Worm (Caenorhabditis elegans) whole organism, L3 larva: ENCODE results near the gene F19G12.9.

Source experiments
- R02D3.7 ChIP-seq: fragments of 150-350 bp; optimal IDR thresholded peaks from 2 replicates; lab custom pipeline; 2014; ENCODE audit warnings: missing biosample characterization, missing genetic modification characterization
- ZK546.5 ChIP-seq: sonication (generic microtip); optimal IDR thresholded peaks from 2 replicates; lab custom pipeline; 2017; ENCODE audit warnings: missing biosample characterization, missing genetic modification characterization
- aly-2 ChIP-seq: fragments of 150-350 bp; optimal IDR thresholded peaks from 2 replicates; lab custom pipeline; 2014; ENCODE audit warnings: missing biosample characterization, missing genetic modification characterization
- ama-1 ChIP-seq: fragments of 150-350 bp; optimal IDR thresholded peaks from 2 replicates; lab custom pipeline; 2018
- ceh-16 ChIP-seq: sonication (generic microtip); optimal IDR thresholded peaks from 2 replicates; lab custom pipeline; 2017; ENCODE audit warnings: missing biosample characterization, missing genetic modification characterization
- ceh-28 ChIP-seq: fragments of 150-350 bp; optimal IDR thresholded peaks from 2 replicates; lab custom pipeline; 2014; ENCODE audit warnings: missing biosample characterization, missing genetic modification reagents, missing genetic modification characterization
- ceh-82 ChIP-seq: fragments of 150-350 bp; optimal IDR thresholded peaks from 2 replicates; lab custom pipeline; 2014; ENCODE audit warnings: missing biosample characterization, missing genetic modification characterization
- ceh-9 ChIP-seq: sonication (generic microtip); optimal IDR thresholded peaks from 2 replicates; lab custom pipeline; 2018; ENCODE audit warnings: missing biosample characterization, missing genetic modification characterization
- daf-12 ChIP-seq: fragments of 150-350 bp; optimal IDR thresholded peaks from 2 replicates; lab custom pipeline; 2014; ENCODE audit warnings: missing biosample characterization, missing genetic modification reagents, missing genetic modification characterization
- egl-27 ChIP-seq: sonication (generic microtip); optimal IDR thresholded peaks from 4 replicates; lab custom pipeline; 2017; ENCODE audit warnings: missing biosample characterization, missing genetic modification reagents, missing genetic modification characterization
- egl-5 ChIP-seq: fragments of 150-350 bp; optimal IDR thresholded peaks from 2 replicates; lab custom pipeline; 2017; ENCODE audit warnings: missing biosample characterization, missing genetic modification reagents, missing genetic modification characterization, inconsistent platforms
- elt-1 ChIP-seq: fragments of 150-350 bp; optimal IDR thresholded peaks from 2 replicates; lab custom pipeline; 2014; ENCODE audit warnings: missing biosample characterization, missing genetic modification characterization
- elt-2 ChIP-seq: sonication (generic microtip); optimal IDR thresholded peaks from 2 replicates; lab custom pipeline; 2016; ENCODE audit warnings: missing genetic modification reagents, mild to moderate bottlenecking, missing genetic modification characterization, missing compliant biosample characterization
- elt-3 ChIP-seq, 3 experiments: fragments of 150-350 bp in 1 of 3; sonication (generic microtip) in 2 of 3; optimal IDR thresholded peaks; 2 replicates in 2 of 3; 4 replicates in 1 of 3; lab custom pipeline; 2014 to 2017; ENCODE audit warnings: missing biosample characterization in 3 of 3, missing genetic modification characterization in 3 of 3
- eor-1 ChIP-seq, 2 experiments: fragments of 150-350 bp; optimal IDR thresholded peaks; 2 replicates each; lab custom pipeline; 2014 to 2018; ENCODE audit warnings: missing biosample characterization in 2 of 2, missing genetic modification characterization in 2 of 2
- fkh-10 ChIP-seq: sonication (generic microtip); optimal IDR thresholded peaks from 2 replicates; lab custom pipeline; 2017; ENCODE audit warnings: missing biosample characterization, missing genetic modification reagents, missing genetic modification characterization
- fkh-2 ChIP-seq: fragments of 150-350 bp; optimal IDR thresholded peaks from 2 replicates; lab custom pipeline; 2014; ENCODE audit warnings: missing biosample characterization, missing genetic modification reagents, missing genetic modification characterization
- fos-1 ChIP-seq: fragments of 150-350 bp; optimal IDR thresholded peaks from 2 replicates; lab custom pipeline; 2014; ENCODE audit warnings: missing biosample characterization, missing genetic modification characterization
- hmg-11 ChIP-seq: sonication (generic microtip); optimal IDR thresholded peaks from 2 replicates; lab custom pipeline; 2016; ENCODE audit warnings: missing genetic modification characterization, missing compliant biosample characterization
- jun-1 ChIP-seq: fragments of 150-350 bp; optimal IDR thresholded peaks from 2 replicates; lab custom pipeline; 2014; ENCODE audit warnings: missing biosample characterization, missing genetic modification reagents, missing genetic modification characterization
- lin-15B ChIP-seq: fragments of 150-350 bp; optimal IDR thresholded peaks from 2 replicates; lab custom pipeline; 2014; ENCODE audit warnings: missing biosample characterization, missing genetic modification characterization
- lin-39 ChIP-seq: fragments of 150-350 bp; optimal IDR thresholded peaks from 2 replicates; lab custom pipeline; 2018; ENCODE audit warnings: missing biosample characterization, missing genetic modification reagents, missing genetic modification characterization
- lsy-12 ChIP-seq: sonication (generic microtip); optimal IDR thresholded peaks from 2 replicates; lab custom pipeline; 2016; ENCODE audit warnings: mild to moderate bottlenecking, missing genetic modification characterization, missing compliant biosample characterization
- mdl-1 ChIP-seq: fragments of 150-350 bp; optimal IDR thresholded peaks from 2 replicates; lab custom pipeline; 2014; ENCODE audit warnings: missing biosample characterization, missing genetic modification characterization
- mml-1 ChIP-seq: fragments of 150-350 bp; sonication (generic microtip); optimal IDR thresholded peaks from 3 replicates; lab custom pipeline; 2014; ENCODE audit warnings: missing biosample characterization, missing genetic modification characterization
- nfya-1 ChIP-seq: sonication (generic microtip); optimal IDR thresholded peaks from 2 replicates; lab custom pipeline; 2017; ENCODE audit warnings: missing genetic modification characterization, mild to moderate bottlenecking, missing compliant biosample characterization, antibody characterized with exemption, moderate library complexity; ENCODE audit not compliant: insufficient read depth
- nhr-11 ChIP-seq: fragments of 150-350 bp; optimal IDR thresholded peaks from 2 replicates; lab custom pipeline; 2014; ENCODE audit warnings: missing biosample characterization, missing genetic modification characterization
- nhr-12 ChIP-seq: fragments of 150-350 bp; optimal IDR thresholded peaks from 2 replicates; lab custom pipeline; 2014; ENCODE audit warnings: missing biosample characterization, missing genetic modification characterization
- nhr-23 ChIP-seq: fragments of 150-350 bp; optimal IDR thresholded peaks from 2 replicates; lab custom pipeline; 2014; ENCODE audit warnings: missing biosample characterization, missing genetic modification reagents, missing genetic modification characterization
- nhr-237 ChIP-seq: fragments of 150-350 bp; optimal IDR thresholded peaks from 2 replicates; lab custom pipeline; 2014; ENCODE audit warnings: missing biosample characterization, missing genetic modification characterization
- nhr-25 ChIP-seq: sonication (generic microtip); optimal IDR thresholded peaks from 2 replicates; lab custom pipeline; 2017; ENCODE audit warnings: missing biosample characterization, missing genetic modification characterization
- nhr-28 ChIP-seq: fragments of 150-350 bp; optimal IDR thresholded peaks from 2 replicates; lab custom pipeline; 2014; ENCODE audit warnings: missing biosample characterization, missing genetic modification characterization
- nhr-43 ChIP-seq: sonication (generic microtip); optimal IDR thresholded peaks from 2 replicates; lab custom pipeline; 2016; ENCODE audit warnings: mild to moderate bottlenecking, missing genetic modification characterization, missing compliant biosample characterization; ENCODE audit not compliant: poor library complexity, severe bottlenecking
- nhr-67 ChIP-seq: fragments of 150-350 bp; optimal IDR thresholded peaks from 2 replicates; lab custom pipeline; 2014; ENCODE audit warnings: missing biosample characterization, missing genetic modification characterization
- nhr-76 ChIP-seq: fragments of 150-350 bp; sonication (generic microtip); optimal IDR thresholded peaks from 5 replicates; lab custom pipeline; 2014; ENCODE audit warnings: missing biosample characterization, missing genetic modification characterization
- nhr-77 ChIP-seq: fragments of 150-350 bp; optimal IDR thresholded peaks from 2 replicates; lab custom pipeline; 2014; ENCODE audit warnings: missing biosample characterization, missing genetic modification characterization
- pha-4 ChIP-seq: fragments of 150-350 bp; optimal IDR thresholded peaks from 2 replicates; lab custom pipeline; 2014; ENCODE audit warnings: missing biosample characterization, missing genetic modification reagents, missing genetic modification characterization
- pqm-1 ChIP-seq: fragments of 150-350 bp; optimal IDR thresholded peaks from 2 replicates; lab custom pipeline; 2017; ENCODE audit warnings: missing biosample characterization, missing genetic modification characterization, inconsistent platforms
- sea-2 ChIP-seq: fragments of 150-350 bp; sonication (generic microtip); optimal IDR thresholded peaks from 4 replicates; lab custom pipeline; 2014; ENCODE audit warnings: missing biosample characterization, missing genetic modification reagents, missing genetic modification characterization
- skn-1 ChIP-seq: fragments of 150-350 bp; optimal IDR thresholded peaks from 2 replicates; lab custom pipeline; 2014; ENCODE audit warnings: missing biosample characterization, missing genetic modification characterization
- snpc-4 ChIP-seq: fragments of 150-350 bp; optimal IDR thresholded peaks from 2 replicates; lab custom pipeline; 2014; ENCODE audit warnings: missing biosample characterization, missing genetic modification characterization
- tbx-2 ChIP-seq: sonication (generic microtip); optimal IDR thresholded peaks from 2 replicates; lab custom pipeline; 2016; ENCODE audit warnings: mild to moderate bottlenecking, missing genetic modification characterization, missing compliant biosample characterization
- unc-39 ChIP-seq: sonication (generic microtip); optimal IDR thresholded peaks from 4 replicates; lab custom pipeline; 2017; ENCODE audit warnings: missing biosample characterization, missing genetic modification characterization
- unc-62 ChIP-seq: fragments of 150-350 bp; sonication (generic microtip); optimal IDR thresholded peaks from 4 replicates; lab custom pipeline; 2014; ENCODE audit warnings: missing biosample characterization, missing genetic modification reagents, missing genetic modification characterization
- zag-1 ChIP-seq: fragments of 150-350 bp; optimal IDR thresholded peaks from 2 replicates; lab custom pipeline; 2014; ENCODE audit warnings: missing biosample characterization, missing genetic modification characterization
- ztf-11 ChIP-seq: fragments of 150-350 bp; optimal IDR thresholded peaks from 2 replicates; lab custom pipeline; 2014; ENCODE audit warnings: missing biosample characterization, missing genetic modification characterization
- ztf-4 ChIP-seq: fragments of 150-350 bp; optimal IDR thresholded peaks from 2 replicates; lab custom pipeline; 2014; ENCODE audit warnings: missing biosample characterization, missing genetic modification characterization

The F19G12.9 gene

DNA sequence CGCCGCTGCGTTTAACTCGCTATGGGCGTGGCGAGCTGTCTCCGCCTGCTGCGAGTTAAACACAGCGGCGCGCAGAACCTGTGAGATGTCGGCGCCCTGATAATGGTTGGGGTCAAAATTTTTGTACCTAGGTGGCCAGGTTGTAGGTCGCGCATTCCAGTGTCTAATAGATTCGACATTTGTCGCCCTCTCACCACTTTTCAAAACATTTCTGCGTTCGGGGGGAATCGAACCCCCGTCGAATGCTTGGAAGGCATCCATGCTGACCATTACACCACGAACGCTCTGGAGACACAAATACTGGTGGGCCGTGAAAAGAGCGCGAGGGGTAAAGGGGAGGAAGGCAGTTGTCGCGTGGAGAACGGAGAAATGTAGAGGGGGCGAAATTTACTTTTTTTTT lies 39.6 kb upstream of the F19G12.9 start:
- TF ChIP-seq skn-1 (no peak), daf-12 (no peak), sea-2 (GFP tag; lab: Kevin White, UChicago) (no peak), nhr-237 (tag; lab: Kevin White, UChicago) (no peak), nhr-28 (no peak), nhr-25 (tag; lab: Kevin White, UChicago) (peak; percentile 53), ceh-9 (no peak), hmg-11 (tag; lab: Kevin White, UChicago) (peak; percentile 90), egl-27 (no peak), nhr-12 (tag; lab: Kevin White, UChicago) (no peak), nfya-1 (peak; percentile 34), pha-4 (tag; lab: Kevin White, UChicago) (peak; percentile 53), lin-15B (tag; lab: Kevin White, UChicago) (no peak), snpc-4 (tag; lab: Kevin White, UChicago) (no peak), nhr-67 (tag; lab: Kevin White, UChicago) (no peak), mdl-1 (no peak), elt-3 (tag; optimal IDR thresholded peaks at IDR 0.05; lab: Kevin White, UChicago) (no peak), lsy-12 (tag; lab: Kevin White, UChicago) (peak; percentile 2), jun-1 (tag; lab: Kevin White, UChicago) (peak; percentile 44), ceh-16 (no peak), zag-1 (no peak), aly-2 (no peak), elt-2 (tag; lab: Kevin White, UChicago) (peak; percentile 32), fkh-2 (no peak), ceh-82 (no peak), ztf-11 (tag; lab: Kevin White, UChicago) (no peak), unc-39 (tag; lab: Kevin White, UChicago) (no peak), fos-1 (tag; lab: Kevin White, UChicago) (no peak), eor-1 (tag; optimal IDR thresholded peaks at IDR 0.05; lab: Kevin White, UChicago) (no peak), nhr-23 (peak; percentile 47), unc-62 (no peak), pqm-1 (no peak), egl-5 (tag; lab: Kevin White, UChicago) (peak; percentile 48), lin-39 (tag; lab: Kevin White, UChicago) (no peak), fkh-10 (GFP tag; lab: Kevin White, UChicago) (no peak), R02D3.7 (tag; lab: Kevin White, UChicago) (no peak), ztf-4 (tag; lab: Kevin White, UChicago) (no peak), ZK546.5 (tag; lab: Kevin White, UChicago) (no peak), ceh-28 (tag; lab: Kevin White, UChicago) (peak; percentile 29), tbx-2 (tag; lab: Kevin White, UChicago) (peak; percentile 81), nhr-76 (tag; lab: Kevin White, UChicago) (no peak), nhr-43 (peak; percentile 76), nhr-11 (no peak), mml-1 (tag; lab: Kevin White, UChicago) (no peak), ama-1 (lab: Kevin White, UChicago) (no peak), elt-1 (tag; lab: Kevin White, UChicago) (no peak), nhr-77 (peak; percentile 16)

DNA sequence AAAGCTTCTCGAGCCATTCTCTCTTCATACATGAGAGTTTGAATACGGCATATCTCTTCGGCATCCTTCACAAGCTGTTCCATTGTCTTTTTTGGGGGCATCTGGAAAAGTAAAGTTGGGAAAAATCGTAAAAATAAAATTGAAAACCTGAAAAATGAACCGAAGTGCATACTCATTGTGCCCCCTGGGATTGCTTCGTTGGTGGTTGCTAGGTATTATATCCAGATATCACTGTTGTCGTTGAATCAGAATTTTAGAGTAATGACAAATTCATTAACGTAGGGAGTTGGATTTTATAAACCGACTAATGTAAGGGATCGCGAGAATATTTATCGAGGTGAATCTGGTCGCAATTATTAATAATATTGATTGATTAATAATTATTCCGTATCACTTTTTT lies 37.4 kb upstream of the F19G12.9 start, which contains the start of gene F56C3.10:
Gene F56C3.10, minus strand, starts transcription at position 101 of the 400 bp plus-strand sequence.
- no peak for TF ChIP-seq nhr-28
- no peak for TF ChIP-seq lsy-12 (tag; lab: Kevin White, UChicago)
- no peak for TF ChIP-seq fos-1 (tag; lab: Kevin White, UChicago)
- TF ChIP-seq fkh-2: no peak
- no peak for TF ChIP-seq elt-3 (tag; optimal IDR thresholded peaks at IDR 0.05; lab: Kevin White, UChicago)
- no peak for TF ChIP-seq nhr-25 (tag; lab: Kevin White, UChicago)
- TF ChIP-seq nhr-43: no peak
- no peak for TF ChIP-seq lin-39 (tag; lab: Kevin White, UChicago)
- TF ChIP-seq nhr-77: no peak
- TF ChIP-seq unc-39 (tag; lab: Kevin White, UChicago): no peak
- no peak for TF ChIP-seq nhr-12 (tag; lab: Kevin White, UChicago)
- no peak for TF ChIP-seq ceh-82
- no peak for TF ChIP-seq R02D3.7 (tag; lab: Kevin White, UChicago)
- no peak for TF ChIP-seq lin-15B (tag; lab: Kevin White, UChicago)
